Worm (Caenorhabditis elegans) whole organism, dauer: ENCODE data around the gene msp-113.
"Not testable (repeated sequence)": the region's sequence is repeated elsewhere in the genome, so short reads cannot be mapped to it uniquely, and the experiment has no call there.

Experiments used
- unc-62 ChIP-seq: sonication (generic microtip); optimal IDR thresholded peaks from 2 replicates; lab custom pipeline; 2017; ENCODE audit warnings: missing biosample characterization, missing genetic modification reagents, missing genetic modification characterization

msp-113 gene

DNA sequence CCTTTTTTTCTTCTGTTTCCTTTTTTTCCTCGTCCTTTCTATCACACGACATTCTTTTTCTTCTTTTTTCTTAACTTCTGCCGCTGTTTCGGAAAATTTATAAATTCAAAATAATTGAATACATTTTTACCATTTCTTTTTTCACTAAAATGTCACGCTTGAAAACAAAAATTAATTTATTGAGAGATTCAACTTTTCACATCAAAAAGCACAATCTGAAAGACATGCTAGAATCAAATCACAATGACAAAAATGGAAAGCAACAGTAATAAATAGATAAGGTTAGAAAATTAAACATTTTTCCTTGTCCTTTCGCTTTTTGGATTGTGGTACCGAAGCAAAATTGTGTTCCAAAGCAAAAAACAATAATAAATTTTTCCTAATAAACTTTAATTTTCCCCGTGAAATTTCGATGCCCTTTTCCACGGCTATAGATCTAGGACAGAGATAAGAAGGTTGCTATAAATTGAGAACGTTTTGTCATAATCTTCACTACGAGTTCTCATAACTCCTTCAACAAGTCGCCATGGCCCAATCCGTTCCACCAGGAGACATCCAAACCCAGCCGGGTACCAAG is at the start of gene msp-113, which contains the start of gene ZK354.6:
Gene msp-113, plus strand, starts transcription at position 527 of the 577 bp plus-strand sequence.
Gene ZK354.6, minus strand, starts transcription at position 101 of the 577 bp plus-strand sequence.
- no peak for TF ChIP-seq unc-62 (GFP tag; lab: Kevin White, UChicago)

DNA sequence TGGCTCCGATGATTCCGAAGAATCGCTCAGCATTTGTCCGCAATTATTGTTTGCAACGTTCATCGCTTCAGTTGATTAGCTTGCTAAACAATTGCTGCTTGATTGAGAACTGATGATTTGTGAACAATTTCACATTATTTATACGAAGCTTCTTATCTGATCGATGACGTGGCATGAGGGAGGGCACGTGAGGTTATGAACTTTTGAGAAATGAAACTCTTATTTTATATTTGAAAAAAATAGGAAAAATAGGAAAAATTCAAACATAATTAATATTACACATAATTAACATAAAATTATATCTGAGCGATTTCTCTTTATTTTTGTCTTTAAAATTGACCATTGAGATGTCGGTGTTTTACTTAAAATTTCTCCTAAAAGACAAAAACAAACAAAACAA is 43.1 kb upstream of the msp-113 start, which contains the start of gene F36H12.10:
Gene F36H12.10, minus strand, starts transcription at position 101 of the 400 bp plus-strand sequence.
- not testable (repeated sequence) for TF ChIP-seq unc-62 (GFP tag; lab: Kevin White, UChicago)

DNA sequence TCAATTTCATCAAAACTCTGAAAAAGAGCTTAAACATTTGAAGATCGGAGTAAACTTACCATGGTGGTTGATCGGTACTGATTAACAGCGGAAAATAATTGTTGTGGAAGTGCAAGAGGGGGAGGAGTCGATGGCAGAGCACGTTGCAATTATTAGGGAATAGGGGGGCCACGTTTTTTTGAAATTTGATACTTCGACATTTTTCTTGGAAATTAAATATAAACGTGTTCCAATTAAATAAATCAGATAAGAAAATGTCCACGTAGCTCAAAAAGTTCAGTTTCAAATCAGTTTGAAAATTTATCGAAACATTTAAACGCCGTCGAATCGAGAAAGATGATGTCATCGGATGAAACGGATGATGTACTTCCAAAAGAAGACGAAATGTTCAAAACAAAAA is 41.0 kb upstream of the msp-113 start, which contains the start of gene F36H12.9:
Gene F36H12.9, plus strand, starts transcription at position 301 of the 400 bp plus-strand sequence.
- TF ChIP-seq unc-62 (GFP tag; lab: Kevin White, UChicago), result not testable (repeated sequence)

DNA sequence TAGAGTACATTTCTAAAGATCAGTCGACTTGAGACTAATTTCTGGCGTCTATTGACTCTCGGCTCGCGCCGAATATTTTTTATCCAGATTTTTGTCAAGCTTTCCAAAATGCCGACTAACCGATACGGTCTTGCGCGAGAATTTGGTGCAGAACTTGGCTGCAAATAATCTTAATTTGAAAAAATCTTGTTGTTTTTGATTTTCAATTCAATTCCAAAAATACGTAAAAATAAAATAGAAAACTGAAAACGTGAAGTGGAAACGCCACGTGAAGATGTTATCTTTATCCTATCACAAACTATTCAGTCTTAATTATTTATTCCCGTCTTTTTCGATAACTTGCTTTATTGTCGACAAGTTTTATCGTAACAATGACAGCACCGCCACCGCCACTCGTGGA is 39.4 kb upstream of the msp-113 start, which contains the start of gene ttbk-2.1:
Gene ttbk-2.1, plus strand, starts transcription at position 301 of the 400 bp plus-strand sequence.
- not testable (repeated sequence) for TF ChIP-seq unc-62 (GFP tag; lab: Kevin White, UChicago)

DNA sequence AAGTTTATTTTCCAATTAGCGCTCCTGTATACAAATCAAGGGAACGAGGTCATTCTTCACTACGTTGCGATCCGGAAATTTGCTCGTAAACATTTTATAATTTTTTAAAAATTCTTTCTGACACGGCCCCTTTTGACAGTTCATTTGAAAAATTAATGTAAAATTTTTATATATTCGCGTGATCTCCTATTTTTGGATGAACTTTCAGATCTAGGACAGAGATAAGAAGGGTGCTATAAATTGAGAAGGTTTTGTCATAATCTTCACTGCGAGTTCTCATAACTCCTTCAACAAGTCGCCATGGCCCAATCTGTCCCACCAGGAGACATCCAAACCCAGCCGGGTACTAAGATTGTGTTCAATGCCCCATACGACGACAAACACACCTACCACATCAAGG is 37.5 kb upstream of the msp-113 start, which contains the start of gene msp-19:
Gene msp-19, plus strand, starts transcription at position 301 of the 400 bp plus-strand sequence.
- TF ChIP-seq unc-62 (GFP tag; lab: Kevin White, UChicago), result not testable (repeated sequence)

DNA sequence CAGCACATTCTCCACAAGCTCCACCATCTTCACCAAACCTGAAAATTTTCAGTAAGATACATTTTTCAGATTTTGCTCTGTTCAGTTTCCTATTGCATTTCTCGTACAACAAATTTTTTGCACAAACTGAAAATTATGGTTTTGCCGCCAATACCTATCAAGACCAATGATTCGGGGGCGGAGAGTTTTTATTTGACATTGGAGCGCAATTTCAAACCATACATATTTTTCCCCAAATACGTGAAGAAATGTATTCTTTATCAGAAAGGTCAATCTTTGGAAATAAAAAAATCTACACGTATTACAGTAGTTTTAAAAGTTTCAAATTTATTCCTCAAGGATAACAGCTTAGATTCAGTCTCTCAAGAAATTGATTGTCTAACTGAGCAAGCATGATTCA is 31.3 kb upstream of the msp-113 start, which contains the start of gene F36H12.5:
Gene F36H12.5, plus strand, starts transcription at position 301 of the 400 bp plus-strand sequence.
- no peak for TF ChIP-seq unc-62 (GFP tag; lab: Kevin White, UChicago)

DNA sequence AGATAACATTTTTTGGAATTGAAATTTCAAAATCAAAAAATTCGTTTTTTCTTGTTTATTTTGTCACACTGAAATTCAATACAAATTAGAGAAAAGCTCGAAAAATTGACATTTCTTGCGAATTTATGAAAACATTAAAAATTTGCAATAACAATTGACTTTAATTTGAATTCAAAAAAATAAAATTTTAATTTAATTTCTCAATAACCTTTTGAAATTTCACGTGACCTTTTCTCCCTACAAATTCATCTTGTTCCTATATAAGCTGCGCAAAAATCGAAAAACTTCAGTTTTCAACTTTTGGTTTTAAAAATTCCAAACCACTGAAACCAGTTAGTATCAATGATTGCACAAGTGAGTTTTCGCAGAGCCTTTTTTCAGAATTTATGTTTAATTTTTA is 29.0 kb upstream of the msp-113 start, which contains the start of gene F36H12.4:
Gene F36H12.4, plus strand, starts transcription at position 301 of the 400 bp plus-strand sequence.
- no peak for TF ChIP-seq unc-62 (GFP tag; lab: Kevin White, UChicago)

DNA sequence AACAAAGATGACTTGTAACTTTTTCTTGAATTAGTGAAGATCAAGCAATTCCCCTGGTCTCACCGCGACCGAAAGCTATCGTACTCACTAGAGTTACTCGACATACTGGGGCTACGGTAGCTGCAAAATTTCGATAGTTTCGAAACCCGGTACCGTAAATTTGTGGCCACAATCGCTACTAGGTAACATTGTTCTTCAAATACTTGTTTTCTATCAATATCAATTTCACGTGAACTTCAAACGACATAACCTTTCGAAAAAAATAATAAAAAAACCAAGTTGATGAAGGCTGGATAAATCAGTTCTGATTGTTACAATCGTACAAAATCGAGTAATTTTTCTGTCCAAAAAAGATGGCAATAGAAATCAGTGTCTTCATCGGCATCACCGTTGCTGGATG is 25.2 kb upstream of the msp-113 start, which contains the start of gene F36H12.3:
Gene F36H12.3, plus strand, starts transcription at position 301 of the 400 bp plus-strand sequence.
- TF ChIP-seq unc-62 (GFP tag; lab: Kevin White, UChicago), result no peak

DNA sequence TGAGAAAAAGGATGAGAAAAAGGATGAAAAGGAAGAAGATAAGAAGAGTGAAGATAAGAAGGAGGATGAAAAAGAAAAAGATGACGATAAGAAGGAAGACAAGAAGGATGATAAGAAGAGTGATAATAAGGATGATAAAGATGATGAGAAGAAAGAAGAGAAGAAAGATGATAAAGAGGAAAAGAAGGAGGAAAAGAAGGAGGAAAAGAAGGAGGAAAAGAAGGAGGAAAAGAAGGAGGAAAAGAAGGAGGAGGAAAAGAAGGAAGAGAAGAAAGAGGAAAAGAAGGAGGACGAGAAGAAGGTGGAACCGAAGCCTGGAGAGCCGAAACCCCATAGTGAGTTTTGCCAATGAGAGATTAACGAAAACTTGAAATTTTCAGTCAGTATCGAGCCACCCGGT is 24.4 kb upstream of the msp-113 start:
- no peak for TF ChIP-seq unc-62 (GFP tag; lab: Kevin White, UChicago)

DNA sequence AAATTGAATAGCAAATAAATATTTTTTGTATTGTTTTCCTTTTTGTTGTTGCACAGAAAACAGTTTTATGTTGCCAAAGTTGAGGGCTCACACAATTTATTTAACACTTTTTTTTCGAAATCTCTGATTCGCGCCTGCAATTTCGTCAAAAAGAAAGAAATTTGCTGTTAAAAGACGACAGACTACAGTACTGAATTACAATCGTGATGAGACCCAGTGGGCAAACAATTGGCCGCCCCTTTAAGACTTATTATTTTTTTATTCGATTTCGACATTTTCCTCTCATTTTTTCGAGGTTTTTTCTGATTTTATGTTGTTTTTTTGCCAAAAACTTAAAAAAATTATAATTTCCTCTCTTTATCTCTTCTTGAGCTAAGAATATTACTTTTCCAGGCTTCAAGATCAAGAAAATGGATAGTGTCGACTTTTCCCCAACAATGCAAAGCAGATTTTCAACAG is 23.6 kb upstream of the msp-113 start, which contains the start of gene slfl-4:
Gene slfl-4, plus strand, starts transcription at position 409 of the 459 bp plus-strand sequence.
- no peak for TF ChIP-seq unc-62 (GFP tag; lab: Kevin White, UChicago)

DNA sequence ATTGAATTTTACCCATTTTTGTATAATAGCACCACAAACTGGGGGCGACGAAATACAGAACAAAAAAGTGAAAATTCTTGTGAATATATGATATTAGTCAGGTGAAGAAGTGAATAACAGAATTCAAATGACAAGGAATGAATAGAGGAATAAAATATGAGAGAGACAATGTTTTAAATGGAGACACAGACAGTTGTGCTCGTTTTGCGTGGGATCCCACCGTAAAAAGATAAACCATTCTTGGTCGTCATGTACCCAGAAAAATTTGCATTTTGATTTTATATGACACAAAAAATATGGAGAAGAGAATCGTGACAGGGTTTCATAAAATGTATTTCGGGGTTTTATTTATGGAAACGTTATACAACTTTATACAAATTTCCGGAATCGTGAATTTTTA is 20.0 kb upstream of the msp-113 start, which contains the start of gene F36H12.17:
Gene F36H12.17, minus strand, starts transcription at position 101 of the 400 bp plus-strand sequence.
- no peak for TF ChIP-seq unc-62 (GFP tag; lab: Kevin White, UChicago)

DNA sequence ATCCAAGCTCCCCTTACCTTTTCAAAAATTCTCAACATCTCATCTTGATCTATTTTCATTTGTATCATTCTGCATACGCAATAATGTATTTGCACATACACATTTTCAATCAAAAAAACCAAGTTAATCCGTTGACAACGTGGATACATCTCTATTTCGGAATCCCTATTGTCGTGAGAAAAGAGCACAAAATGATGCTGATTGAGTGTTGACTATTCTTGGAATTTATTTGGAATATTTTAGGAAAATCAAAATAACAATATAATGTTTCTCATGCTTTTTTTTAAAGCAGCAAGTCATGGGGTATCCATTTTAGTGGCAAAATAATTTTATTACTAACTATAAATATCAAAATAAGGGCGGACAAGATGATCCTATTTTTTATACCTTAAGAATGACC is 16.3 kb upstream of the msp-113 start:
- TF ChIP-seq unc-62 (GFP tag; lab: Kevin White, UChicago), result no peak

DNA sequence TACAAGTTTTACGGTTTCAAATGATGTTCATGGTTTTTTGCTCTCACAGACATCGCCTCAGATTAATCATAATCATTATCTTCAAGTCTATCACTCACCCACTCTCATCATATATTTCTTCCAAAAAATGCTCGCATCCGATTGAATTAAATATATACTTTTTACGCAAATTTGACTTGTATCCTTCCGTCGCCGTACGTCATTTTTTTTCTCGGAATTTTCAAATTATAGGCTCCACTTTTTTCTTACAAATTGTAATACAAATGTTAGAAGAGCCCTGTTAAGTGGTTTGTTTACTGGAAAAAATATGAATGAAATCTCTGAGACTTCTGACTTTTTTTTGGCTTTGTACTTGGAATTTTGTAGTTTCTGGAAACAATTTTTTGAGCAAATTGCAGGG is 10.6 kb upstream of the msp-113 start:
- TF ChIP-seq unc-62 (GFP tag; lab: Kevin White, UChicago), result no peak

DNA sequence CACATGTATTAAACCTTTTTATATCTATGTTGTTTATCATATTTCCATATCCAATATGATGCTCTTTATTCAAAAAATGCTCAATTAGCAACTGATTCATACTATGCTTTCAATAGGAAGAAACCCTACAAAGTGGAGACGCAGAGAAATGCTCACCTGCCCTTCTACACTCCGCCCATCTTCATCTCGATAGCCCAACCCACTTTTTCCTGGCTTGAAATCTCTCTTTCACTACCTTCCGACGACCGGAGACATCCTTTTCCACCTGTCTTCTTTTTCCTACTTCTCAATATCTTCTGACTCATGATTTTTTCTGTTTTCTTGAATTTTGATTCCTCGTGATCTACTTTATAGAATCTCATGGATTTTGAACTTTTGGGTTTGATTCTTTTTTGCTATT is 8.8 kb upstream of the msp-113 start:
- no peak for TF ChIP-seq unc-62 (GFP tag; lab: Kevin White, UChicago)

DNA sequence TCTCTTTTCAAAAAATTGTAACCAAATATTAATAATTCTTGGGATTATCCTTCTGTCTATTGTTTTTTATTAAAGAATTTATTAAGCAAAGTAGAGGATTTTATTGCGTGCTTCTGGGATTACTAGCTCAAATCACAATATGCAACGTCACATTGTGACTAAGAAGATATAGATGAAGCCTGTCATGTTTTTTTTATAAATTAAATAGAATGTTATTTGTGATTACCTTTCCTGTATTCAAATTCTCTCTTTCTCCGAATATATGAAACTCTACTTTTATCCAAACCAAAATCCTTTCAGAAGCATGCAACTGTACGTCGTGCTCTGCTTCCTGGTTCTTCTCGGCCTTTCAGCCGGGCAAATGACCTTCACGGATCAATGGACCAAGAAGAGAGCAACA is 7.2 kb upstream of the msp-113 start, which contains the start of gene nlp-47:
Gene nlp-47, plus strand, starts transcription at position 301 of the 400 bp plus-strand sequence.
- no peak for TF ChIP-seq unc-62 (GFP tag; lab: Kevin White, UChicago)

DNA sequence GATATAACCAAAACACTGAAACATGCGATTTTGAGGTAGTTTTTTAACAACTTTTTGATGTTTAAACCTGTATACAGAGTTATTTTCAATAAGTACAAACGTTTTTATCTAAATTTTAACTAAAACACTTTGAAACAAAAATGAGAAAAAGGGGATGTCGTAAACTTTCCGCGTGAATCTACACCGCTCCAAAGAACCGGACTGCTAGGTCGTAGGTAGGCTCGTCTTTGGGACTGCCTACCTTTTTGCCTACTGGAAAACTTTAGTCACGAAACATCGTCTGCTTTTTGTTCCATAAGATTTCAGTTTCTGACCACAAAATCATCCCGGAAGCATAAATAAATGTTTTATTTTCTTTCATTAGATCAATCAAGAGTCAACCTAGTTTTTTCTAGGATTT is 6.6 kb upstream of the msp-113 start:
- TF ChIP-seq unc-62 (GFP tag; lab: Kevin White, UChicago), result no peak
